Fruit fly (Drosophila melanogaster): Measurements from ENCODE around the gene CG17751.

The CG17751 gene

dm6 chr3R:19648289-19648916 is 41.3 kb downstream of the CG17751 start, which contains the start of the genes CG6195 and CG31220 (continued):
- TF ChIP-seq croc (GFP tag; conservative IDR thresholded peaks at IDR 0.05) (no peak), Oaz (GFP tag; IDR thresholded peaks at IDR 0.05) (no peak), Elba2 (GFP tag; optimal IDR thresholded peaks at IDR 0.05) (no peak), MBD-R2 (GFP tag; IDR thresholded peaks at IDR 0.05) (peak; percentile 92), CG7786 (GFP tag; optimal IDR thresholded peaks at IDR 0.05) (no peak), inv (GFP tag; IDR thresholded peaks at IDR 0.05; ENCODE audit: partially characterized antibody) (no peak), CG4820 (GFP tag; optimal IDR thresholded peaks at IDR 0.05) (no peak), Dll (GFP tag; IDR thresholded peaks at IDR 0.05; ENCODE audit: partially characterized antibody) (peak; percentile 51; the same call in 2 of the 4 replicates), CG14667 (GFP tag; IDR thresholded peaks at IDR 0.05) (no peak), mirr (GFP tag; optimal IDR thresholded peaks at IDR 0.05) (no peak), CG7963 (GFP tag; IDR thresholded peaks at IDR 0.05; ENCODE audit: partially characterized antibody) (no peak), Drgx (GFP tag; IDR thresholded peaks at IDR 0.05) (no peak), Lhr (GFP tag; optimal IDR thresholded peaks at IDR 0.05) (peak; percentile 40), Sin3A (optimal IDR thresholded peaks at IDR 0.05) (peak; percentile 48)

- TF ChIP-seq Antp (GFP tag; optimal IDR thresholded peaks at IDR 0.05) (no peak), lilli (GFP tag; optimal IDR thresholded peaks at IDR 0.05) (no peak), CG15073 (GFP tag; optimal IDR thresholded peaks at IDR 0.05) (no peak), prd (optimal IDR thresholded peaks at IDR 0.05) (no peak), prd (GFP tag; IDR thresholded peaks at IDR 0.05) (no peak), disco-r (GFP tag; optimal IDR thresholded peaks at IDR 0.05) (no peak), Fer2 (tag; optimal IDR thresholded peaks at IDR 0.05) (no peak), CG2116 (GFP tag; optimal IDR thresholded peaks at IDR 0.05) (no peak), Atf-2 (GFP tag; optimal IDR thresholded peaks at IDR 0.05) (no peak), CG18619 (GFP tag; optimal IDR thresholded peaks at IDR 0.05) (no peak), HmgD (GFP tag; optimal IDR thresholded peaks at IDR 0.05) (no peak), gce (GFP tag; IDR thresholded peaks at IDR 0.05) (no peak), shn (GFP tag; optimal IDR thresholded peaks at IDR 0.05) (no peak), CTCF (GFP tag; optimal IDR thresholded peaks at IDR 0.05) (no peak)
Observed at dm6 chr3R:19650718-19651117, 43.7 kb downstream of the CG17751 start, which contains the start of gene CG31219. TSS of gene CG31219 (plus strand) at chr3R:19651018.

dm6 chr3R:19656455-19656854 is 49.4 kb downstream of the CG17751 start:
- TF ChIP-seq MBD-R2 (GFP tag; IDR thresholded peaks at IDR 0.05) (peak; percentile 71), CG1832 (GFP tag; optimal IDR thresholded peaks at IDR 0.05) (peak; percentile 46), scrt (GFP tag; optimal IDR thresholded peaks at IDR 0.05) (peak; percentile 99), CG34224 (GFP tag; IDR thresholded peaks at IDR 0.05; ENCODE audit: partially characterized antibody) (peak; percentile 45; the same call in 2 of the 3 replicates), ewg (GFP tag; optimal IDR thresholded peaks at IDR 0.05) (peak; percentile 95), Ets65A (GFP tag) (peak; percentile 6), onecut (GFP tag; IDR thresholded peaks at IDR 0.05) (peak; percentile 99), Trl (optimal IDR thresholded peaks at IDR 0.05) (peak; percentile 51 to 72), Trl (GFP tag; optimal IDR thresholded peaks at IDR 0.05) (no peak), gfzf (GFP tag; optimal IDR thresholded peaks at IDR 0.05) (no peak), pho (GFP tag; optimal IDR thresholded peaks at IDR 0.05) (no peak), crp (GFP tag; optimal IDR thresholded peaks at IDR 0.05) (peak in 1 of 2 experiments; percentile 57), CG10321 (GFP tag; IDR thresholded peaks at IDR 0.05) (0 out of 2 replicates have a peak, but pooled peaks have one; percentile 13), CG17802 (tag; optimal IDR thresholded peaks at IDR 0.05) (no peak), sr (GFP tag; IDR thresholded peaks at IDR 0.05) (0 out of 3 replicates have a peak, but pooled peaks have one; percentile 6), CG2678 (tag; optimal IDR thresholded peaks at IDR 0.05) (no peak), CG8478 (optimal IDR thresholded peaks at IDR 0.05) (peak; percentile 56), CG4730 (GFP tag; IDR thresholded peaks at IDR 0.05) (no peak), Bgb (GFP tag; IDR thresholded peaks at IDR 0.05; ENCODE audit: partially characterized antibody) (peak; percentile 11; the same call in 1 of the 2 replicates), yki (optimal IDR thresholded peaks at IDR 0.05) (no peak), kah (GFP tag; optimal IDR thresholded peaks at IDR 0.05) (peak; percentile 0), CG34422 (GFP tag; IDR thresholded peaks at IDR 0.05) (peak; percentile 78; the same call in 2 of the 3 replicates), CG15514 (GFP tag; optimal IDR thresholded peaks at IDR 0.05) (peak; percentile 66), hbn (GFP tag; IDR thresholded peaks at IDR 0.05; ENCODE audit: partially characterized antibody) (0 out of 2 replicates have a peak, but pooled peaks have one; percentile 25)
